Worm (Caenorhabditis elegans) whole organism, L3 larva: ENCODE data around the gene msp-49.

Experiments
- ZK546.5 ChIP-seq: sonication (generic microtip); optimal IDR thresholded peaks from 2 replicates; lab custom pipeline; 2017; ENCODE audit warnings: missing biosample characterization, missing genetic modification characterization
- egl-27 ChIP-seq: sonication (generic microtip); optimal IDR thresholded peaks from 4 replicates; lab custom pipeline; 2017; ENCODE audit warnings: missing biosample characterization, missing genetic modification reagents, missing genetic modification characterization
- elt-2 ChIP-seq: sonication (generic microtip); optimal IDR thresholded peaks from 2 replicates; lab custom pipeline; 2016; ENCODE audit warnings: missing genetic modification reagents, mild to moderate bottlenecking, missing genetic modification characterization, missing compliant biosample characterization
- fos-1 ChIP-seq: fragments of 150-350 bp; optimal IDR thresholded peaks from 2 replicates; lab custom pipeline; 2014; ENCODE audit warnings: missing biosample characterization, missing genetic modification characterization
- jun-1 ChIP-seq: fragments of 150-350 bp; optimal IDR thresholded peaks from 2 replicates; lab custom pipeline; 2014; ENCODE audit warnings: missing biosample characterization, missing genetic modification reagents, missing genetic modification characterization
- mdl-1 ChIP-seq: fragments of 150-350 bp; optimal IDR thresholded peaks from 2 replicates; lab custom pipeline; 2014; ENCODE audit warnings: missing biosample characterization, missing genetic modification characterization
- nhr-23 ChIP-seq: fragments of 150-350 bp; optimal IDR thresholded peaks from 2 replicates; lab custom pipeline; 2014; ENCODE audit warnings: missing biosample characterization, missing genetic modification reagents, missing genetic modification characterization
- nhr-77 ChIP-seq: fragments of 150-350 bp; optimal IDR thresholded peaks from 2 replicates; lab custom pipeline; 2014; ENCODE audit warnings: missing biosample characterization, missing genetic modification characterization
- pha-4 ChIP-seq: fragments of 150-350 bp; optimal IDR thresholded peaks from 2 replicates; lab custom pipeline; 2014; ENCODE audit warnings: missing biosample characterization, missing genetic modification reagents, missing genetic modification characterization
- skn-1 ChIP-seq: fragments of 150-350 bp; optimal IDR thresholded peaks from 2 replicates; lab custom pipeline; 2014; ENCODE audit warnings: missing biosample characterization, missing genetic modification characterization
- unc-39 ChIP-seq: sonication (generic microtip); optimal IDR thresholded peaks from 4 replicates; lab custom pipeline; 2017; ENCODE audit warnings: missing biosample characterization, missing genetic modification characterization
- zag-1 ChIP-seq: fragments of 150-350 bp; optimal IDR thresholded peaks from 2 replicates; lab custom pipeline; 2014; ENCODE audit warnings: missing biosample characterization, missing genetic modification characterization
- ztf-11 ChIP-seq: fragments of 150-350 bp; optimal IDR thresholded peaks from 2 replicates; lab custom pipeline; 2014; ENCODE audit warnings: missing biosample characterization, missing genetic modification characterization

DNA sequence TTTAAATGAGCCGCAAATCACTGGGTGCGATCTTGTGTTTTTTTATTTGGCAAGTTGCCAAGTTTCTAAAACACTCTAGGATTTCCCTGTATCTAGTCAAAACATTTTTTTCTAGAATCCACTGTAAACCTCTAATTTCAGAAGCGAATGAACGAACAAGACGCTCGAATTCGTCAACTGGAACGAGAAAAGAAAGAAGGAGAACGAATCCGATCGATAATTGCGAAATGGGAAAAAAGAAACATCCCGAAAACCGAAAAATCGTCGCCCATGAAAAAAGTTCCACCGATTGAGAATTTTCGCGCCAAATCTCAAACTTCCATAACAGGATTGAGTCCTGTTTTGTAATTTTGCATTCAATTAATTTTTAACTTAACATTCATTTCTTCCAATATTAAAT, 17.2 kb upstream of the msp-49 start:
- TF ChIP-seq fos-1: no peak
- no peak for TF ChIP-seq unc-39 (tag; lab: Kevin White, UChicago)
- TF ChIP-seq skn-1 (tag; lab: Kevin White, UChicago): no peak
- TF ChIP-seq elt-2 (tag; lab: Kevin White, UChicago): no peak
- TF ChIP-seq pha-4 (tag; lab: Kevin White, UChicago): no peak
- no peak for TF ChIP-seq jun-1 (tag; lab: Kevin White, UChicago)
- no peak for TF ChIP-seq mdl-1 (tag; lab: Kevin White, UChicago)
- TF ChIP-seq zag-1 (tag; lab: Kevin White, UChicago): no peak
- no peak for TF ChIP-seq ZK546.5 (tag; lab: Kevin White, UChicago)
- TF ChIP-seq nhr-77 (tag; lab: Kevin White, UChicago): no peak
- TF ChIP-seq nhr-23: no peak
- no peak for TF ChIP-seq ztf-11
- TF ChIP-seq egl-27 (tag; lab: Kevin White, UChicago): no peak
